Worm (Caenorhabditis elegans): ENCODE measurements around the gene C18G1.9.

DNA sequence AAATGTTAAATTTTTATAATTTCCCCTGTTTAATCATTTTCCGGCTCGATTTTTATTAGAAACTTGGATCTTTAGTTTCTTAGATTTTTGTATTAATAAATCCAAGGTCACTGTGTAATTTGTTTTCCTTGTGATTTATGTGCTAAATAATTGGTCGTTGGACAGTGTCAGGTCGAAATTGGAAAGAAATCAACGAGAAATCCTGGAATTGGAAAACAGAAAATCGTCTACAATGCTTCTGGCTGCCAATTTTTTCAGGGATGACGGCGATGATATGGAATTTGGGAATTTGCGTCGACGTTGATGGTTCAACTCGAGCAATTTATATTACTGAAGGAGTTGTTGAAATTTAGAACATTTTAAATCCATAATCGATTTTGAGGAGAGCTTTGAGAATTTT, 34.9 kb downstream of the C18G1.9 start:
- TF ChIP-seq elt-1 (tag; optimal IDR thresholded peaks at IDR 0.05; ENCODE audit: borderline replicate concordance, insufficient read depth) (no peak), nhr-237 (tag; optimal IDR thresholded peaks at IDR 0.05) (no peak), nhr-2 (tag; optimal IDR thresholded peaks at IDR 0.05) (no peak), unc-39 (tag; optimal IDR thresholded peaks at IDR 0.05) (no peak), hlh-1 (tag; optimal IDR thresholded peaks at IDR 0.05) (no peak), ces-1 (GFP tag; optimal IDR thresholded peaks at IDR 0.05) (no peak), snpc-4 (tag; optimal IDR thresholded peaks at IDR 0.05) (no peak)

Measured in whole organism, mixed stage, embryonic.